Worm (Caenorhabditis elegans) whole organism, midembryonic: ENCODE data around the gene srh-25.

Experiments used
- T22C8.4 ChIP-seq: fragments of 200-800 bp; sonication (Bioruptor generic); IDR thresholded peaks from 2 replicates; pipeline ENCODE4 v1.3.6; 2022; ENCODE audit warnings: missing genetic modification characterization, missing compliant biosample characterization
- cog-1 ChIP-seq: sonication (generic microtip); optimal IDR thresholded peaks from 2 replicates; lab custom pipeline; 2016; ENCODE audit warnings: missing genetic modification characterization, missing compliant biosample characterization
- flt-1 ChIP-seq: fragments of 200-800 bp; sonication (Bioruptor generic); IDR thresholded peaks from 2 replicates; pipeline ENCODE4 v1.3.6; 2022; ENCODE audit warnings: missing genetic modification characterization, missing compliant biosample characterization
- klf-2 ChIP-seq: fragments of 200-800 bp; sonication (Bioruptor generic); conservative IDR thresholded peaks from 2 replicates; pipeline ENCODE4 v1.3.6; 2022; ENCODE audit warnings: missing genetic modification reagents, missing genetic modification characterization, missing compliant biosample characterization
- med-1 ChIP-seq: sonication (generic microtip); optimal IDR thresholded peaks from 2 replicates; lab custom pipeline; 2017; ENCODE audit warnings: missing genetic modification characterization, mild to moderate bottlenecking, missing compliant biosample characterization, antibody characterized with exemption, missing genetic modification reagents; ENCODE audit not compliant: insufficient read depth
- ref-1 ChIP-seq: fragments of 200-800 bp; sonication (Bioruptor generic); conservative IDR thresholded peaks from 2 replicates; pipeline ENCODE4 v1.3.6; 2022; ENCODE audit warnings: missing genetic modification reagents, missing genetic modification characterization, missing compliant biosample characterization
- tab-1 ChIP-seq: fragments of 200-800 bp; sonication (Bioruptor generic); IDR thresholded peaks from 2 replicates; pipeline ENCODE4 v1.3.6; 2022; ENCODE audit warnings: missing genetic modification characterization, missing compliant biosample characterization
- ztf-23 ChIP-seq: fragments of 200-800 bp; sonication (Bioruptor generic); IDR thresholded peaks from 2 replicates; pipeline ENCODE4 v1.3.6; 2022; ENCODE audit warnings: missing genetic modification reagents, missing genetic modification characterization, missing compliant biosample characterization
- ztf-29 ChIP-seq: fragments of 200-800 bp; sonication (Bioruptor generic); IDR thresholded peaks from 2 replicates; pipeline ENCODE4 v1.3.6; 2022; ENCODE audit warnings: missing genetic modification reagents, missing genetic modification characterization, missing compliant biosample characterization

srh-25 gene

DNA sequence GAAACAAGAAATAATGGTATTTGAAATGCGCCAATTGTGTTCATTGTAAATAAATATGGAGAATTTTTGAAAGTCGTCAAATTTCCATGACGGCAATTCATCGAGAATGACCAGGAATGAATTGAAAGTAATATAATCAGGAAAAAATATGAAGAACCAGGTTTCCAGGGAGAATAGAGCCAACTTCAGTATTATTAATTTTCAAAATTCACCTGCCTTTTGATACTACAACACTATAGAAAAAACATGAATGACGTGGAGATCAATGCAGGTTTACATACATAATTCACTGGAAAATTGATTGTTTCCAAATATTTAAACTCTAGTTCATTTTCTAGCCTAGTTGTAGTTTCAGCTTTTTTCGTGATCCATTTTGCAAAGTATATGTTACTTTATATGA, at the start of gene srh-25:
TSS of gene srh-25 (minus strand) at position 101 of the 400 bp plus-strand sequence.
- TF ChIP-seq ztf-23 (GFP tag; lab: Robert Waterston, UW) (no peak), ztf-29 (GFP tag; lab: Robert Waterston, UW) (no peak), T22C8.4 (GFP tag; lab: Robert Waterston, UW) (no peak), med-1 (GFP tag; lab: Kevin White, UChicago) (no peak), ref-1 (GFP tag; lab: Robert Waterston, UW) (no peak), klf-2 (GFP tag; lab: Robert Waterston, UW) (no peak), flt-1 (no peak), cog-1 (tag; lab: Kevin White, UChicago) (no peak), tab-1 (GFP tag; lab: Robert Waterston, UW) (no peak)

ce11 chrV:12478990-12479389, 45.4 kb upstream of the srh-25 start:
- TF ChIP-seq klf-2 (GFP tag; lab: Robert Waterston, UW): no peak

- TF ChIP-seq klf-2 (GFP tag; lab: Robert Waterston, UW) (no peak), ref-1 (GFP tag; lab: Robert Waterston, UW) (no peak), T22C8.4 (GFP tag; lab: Robert Waterston, UW) (no peak), med-1 (GFP tag; lab: Kevin White, UChicago) (no peak), ztf-29 (GFP tag; lab: Robert Waterston, UW) (no peak), tab-1 (GFP tag; lab: Robert Waterston, UW) (no peak), flt-1 (no peak), cog-1 (tag; lab: Kevin White, UChicago) (no peak), ztf-23 (GFP tag; lab: Robert Waterston, UW) (no peak)
Measured at ce11 chrV:12478111-12478510, 44.5 kb upstream of the srh-25 start, which contains the start of gene atn-1. atn-1 (plus strand) TSS chrV:12478411.

DNA sequence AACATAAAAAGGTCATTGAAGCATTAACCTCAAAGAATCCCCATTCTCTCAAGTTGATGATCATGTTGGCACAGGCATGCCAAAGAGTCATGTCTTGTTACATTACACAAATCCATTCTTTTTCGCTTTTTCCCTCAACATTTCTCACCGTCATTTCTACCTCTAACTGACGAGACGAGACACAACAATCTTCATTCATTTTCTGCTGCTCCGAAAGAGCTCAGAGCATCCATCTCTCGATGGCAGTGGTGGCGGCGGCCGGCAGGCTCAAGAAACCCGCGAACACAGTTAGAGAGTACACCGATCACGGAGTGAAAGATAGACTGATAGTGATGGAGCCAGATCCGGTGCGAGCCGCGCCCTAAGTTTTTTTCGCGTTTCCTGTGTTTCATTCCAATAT, 43.5 kb upstream of the srh-25 start:
- TF ChIP-seq ref-1 (GFP tag; lab: Robert Waterston, UW) (no peak), med-1 (GFP tag; lab: Kevin White, UChicago) (no peak), T22C8.4 (GFP tag; lab: Robert Waterston, UW) (no peak), cog-1 (tag; lab: Kevin White, UChicago) (no peak), ztf-29 (GFP tag; lab: Robert Waterston, UW) (no peak), flt-1 (no peak), ztf-23 (GFP tag; lab: Robert Waterston, UW) (no peak), tab-1 (GFP tag; lab: Robert Waterston, UW) (no peak), klf-2 (GFP tag; lab: Robert Waterston, UW) (no peak)

DNA sequence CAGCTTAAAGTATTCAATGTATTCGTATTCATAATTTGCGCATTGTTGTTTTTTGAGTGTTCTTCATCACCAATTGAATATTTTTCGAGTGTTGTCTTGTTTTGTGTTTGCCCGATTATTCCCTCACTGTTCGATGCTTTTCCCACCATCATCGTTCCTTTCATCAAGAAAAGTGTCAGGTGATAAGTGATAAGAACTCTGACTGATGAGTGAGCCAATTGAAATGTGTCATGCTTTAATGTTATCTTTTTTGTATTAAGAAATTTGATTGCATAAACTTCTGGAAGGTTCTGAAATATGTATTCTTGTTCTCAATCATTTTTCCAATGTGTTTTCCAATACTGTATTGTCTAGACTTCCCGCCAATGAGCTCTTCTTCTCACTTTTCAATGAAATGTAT, 41.7 kb upstream of the srh-25 start:
- TF ChIP-seq T22C8.4 (GFP tag; lab: Robert Waterston, UW) (no peak), flt-1 (no peak), ztf-29 (GFP tag; lab: Robert Waterston, UW) (no peak), ref-1 (GFP tag; lab: Robert Waterston, UW) (no peak), tab-1 (GFP tag; lab: Robert Waterston, UW) (no peak), cog-1 (tag; lab: Kevin White, UChicago) (no peak), klf-2 (GFP tag; lab: Robert Waterston, UW) (no peak), med-1 (GFP tag; lab: Kevin White, UChicago) (no peak), ztf-23 (GFP tag; lab: Robert Waterston, UW) (no peak)

DNA sequence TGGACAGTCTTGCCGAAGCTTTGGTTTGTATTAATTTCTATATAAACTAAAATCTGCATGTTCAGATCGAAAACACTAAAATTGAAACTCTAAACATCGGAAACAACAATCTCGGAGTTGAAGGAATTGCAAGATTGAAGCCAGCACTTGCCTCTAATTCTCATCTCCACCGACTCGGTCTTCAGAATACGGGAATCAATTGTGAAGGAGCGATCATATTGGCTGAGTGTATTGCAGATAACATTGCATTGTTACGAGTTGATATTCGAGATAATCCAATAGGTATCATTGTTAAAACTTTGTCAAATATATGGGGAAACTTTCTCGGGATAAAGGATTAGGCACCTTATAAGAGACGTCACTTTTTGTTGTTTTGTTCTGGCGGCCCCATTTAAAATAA, 36.7 kb upstream of the srh-25 start:
- TF ChIP-seq ref-1 (GFP tag; lab: Robert Waterston, UW) (no peak), klf-2 (GFP tag; lab: Robert Waterston, UW) (no peak), ztf-29 (GFP tag; lab: Robert Waterston, UW) (no peak), cog-1 (tag; lab: Kevin White, UChicago) (no peak), tab-1 (GFP tag; lab: Robert Waterston, UW) (no peak), ztf-23 (GFP tag; lab: Robert Waterston, UW) (no peak), flt-1 (no peak), med-1 (GFP tag; lab: Kevin White, UChicago) (no peak), T22C8.4 (GFP tag; lab: Robert Waterston, UW) (no peak)

DNA sequence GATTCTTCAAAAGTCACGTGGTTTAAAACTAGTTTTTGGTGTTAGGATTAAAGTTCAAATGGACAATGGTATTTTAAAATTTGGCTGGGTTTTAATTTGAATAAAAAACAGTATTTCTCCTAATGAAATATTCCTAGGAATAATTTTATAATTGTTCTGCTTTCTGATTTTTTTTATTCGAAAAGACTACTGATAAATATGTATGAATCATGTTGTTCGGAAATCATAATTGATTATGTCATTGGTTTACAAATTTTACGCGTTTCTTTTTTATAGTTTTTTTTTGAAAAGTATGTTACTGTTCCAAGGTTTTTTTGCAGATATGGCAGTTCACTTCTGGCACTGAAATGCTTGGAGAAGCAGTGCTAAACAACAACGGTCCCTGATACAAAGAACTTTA, 34.7 kb upstream of the srh-25 start, which contains the start of gene F28C1.3:
TSS of gene F28C1.3 (plus strand) at position 301 of the 400 bp plus-strand sequence.
- TF ChIP-seq T22C8.4 (GFP tag; lab: Robert Waterston, UW): no peak
- TF ChIP-seq ztf-29 (GFP tag; lab: Robert Waterston, UW): no peak
- TF ChIP-seq flt-1: no peak
- no peak for TF ChIP-seq med-1 (GFP tag; lab: Kevin White, UChicago)
- TF ChIP-seq ref-1 (GFP tag; lab: Robert Waterston, UW): no peak
- TF ChIP-seq klf-2 (GFP tag; lab: Robert Waterston, UW): no peak
- TF ChIP-seq ztf-23 (GFP tag; lab: Robert Waterston, UW): no peak

ce11 chrV:12467755-12468154, 34.1 kb upstream of the srh-25 start:
- TF ChIP-seq ztf-23 (GFP tag; lab: Robert Waterston, UW): no peak
- TF ChIP-seq med-1 (GFP tag; lab: Kevin White, UChicago): no peak
- no peak for TF ChIP-seq cog-1 (tag; lab: Kevin White, UChicago)
- no peak for TF ChIP-seq ref-1 (GFP tag; lab: Robert Waterston, UW)
- TF ChIP-seq klf-2 (GFP tag; lab: Robert Waterston, UW): no peak
- TF ChIP-seq tab-1 (GFP tag; lab: Robert Waterston, UW): no peak
- TF ChIP-seq flt-1: no peak
- TF ChIP-seq T22C8.4 (GFP tag; lab: Robert Waterston, UW): no peak
- no peak for TF ChIP-seq ztf-29 (GFP tag; lab: Robert Waterston, UW)

DNA sequence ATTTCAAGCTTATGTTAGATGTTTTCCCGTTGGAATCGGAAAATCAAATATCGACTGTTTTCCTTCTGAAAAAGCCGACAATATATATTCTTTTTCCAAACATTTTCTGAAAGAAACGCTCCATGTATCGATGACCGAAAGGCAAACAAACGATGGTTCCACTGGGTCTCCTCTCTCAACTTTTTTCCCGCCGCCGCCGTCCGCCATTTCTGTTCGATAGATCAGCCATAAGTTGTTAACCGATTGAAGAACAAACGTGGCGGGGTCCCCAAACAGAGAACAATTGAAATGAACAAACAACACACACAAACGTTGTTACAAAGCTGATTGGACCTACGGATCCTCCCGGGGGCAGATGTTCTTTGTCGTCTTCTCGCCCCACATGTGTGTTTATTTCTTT, 33.0 kb upstream of the srh-25 start:
- no peak for TF ChIP-seq klf-2 (GFP tag; lab: Robert Waterston, UW)
- no peak for TF ChIP-seq ztf-29 (GFP tag; lab: Robert Waterston, UW)
- TF ChIP-seq ref-1 (GFP tag; lab: Robert Waterston, UW): no peak
- TF ChIP-seq T22C8.4 (GFP tag; lab: Robert Waterston, UW): no peak
- TF ChIP-seq med-1 (GFP tag; lab: Kevin White, UChicago): no peak
- no peak for TF ChIP-seq flt-1
- TF ChIP-seq tab-1 (GFP tag; lab: Robert Waterston, UW): no peak
- no peak for TF ChIP-seq ztf-23 (GFP tag; lab: Robert Waterston, UW)
- TF ChIP-seq cog-1 (tag; lab: Kevin White, UChicago): no peak
